Worm (Caenorhabditis elegans): ENCODE data around the gene npr-16.

ce11 chrX:3573482-3573881 lies 54.9 kb downstream of the npr-16 start, which contains the start of gene T27A10.5:
- TF ChIP-seq efl-1 (optimal IDR thresholded peaks at IDR 0.05), result no peak
- no peak for TF ChIP-seq efl-1 (GFP tag; optimal IDR thresholded peaks at IDR 0.05 in 1 of 2)
- no peak for TF ChIP-seq mep-1 (tag; optimal IDR thresholded peaks at IDR 0.05)
- TF ChIP-seq nhr-28 (tag; optimal IDR thresholded peaks at IDR 0.05), result no peak
- no peak for TF ChIP-seq lin-15B (tag; optimal IDR thresholded peaks at IDR 0.05)
- TF ChIP-seq nhr-84 (tag; optimal IDR thresholded peaks at IDR 0.05), result no peak
- TF ChIP-seq unc-62 (GFP tag; optimal IDR thresholded peaks at IDR 0.05), result no peak
- TF ChIP-seq sox-4 (tag; optimal IDR thresholded peaks at IDR 0.05), result no peak
- no peak for TF ChIP-seq blmp-1 (tag; optimal IDR thresholded peaks at IDR 0.05)
- TF ChIP-seq pag-3 (tag; optimal IDR thresholded peaks at IDR 0.05; ENCODE audit: borderline replicate concordance, insufficient read depth), result no peak
- no peak for TF ChIP-seq nhr-12 (tag; optimal IDR thresholded peaks at IDR 0.05)
- no peak for TF ChIP-seq ets-5 (GFP tag; IDR thresholded peaks at IDR 0.05)
- TF ChIP-seq ceh-8 (GFP tag; optimal IDR thresholded peaks at IDR 0.05), result no peak

All from whole organism, L1 larva.